Worm (Caenorhabditis elegans) whole organism, L1 larva: Measurements from ENCODE around the gene F11D11.12.

Experiments used
- aha-1 ChIP-seq: fragments of 150-350 bp; optimal IDR thresholded peaks from 2 replicates; lab custom pipeline; 2014; ENCODE audit warnings: missing biosample characterization, missing genetic modification characterization
- ceh-63 ChIP-seq: fragments of 200-800 bp; sonication (Bioruptor generic); optimal IDR thresholded peaks from 2 replicates; lab custom pipeline; 2018; ENCODE audit warnings: mild to moderate bottlenecking, missing genetic modification characterization, missing compliant biosample characterization
- ceh-88 ChIP-seq: fragments of 200-800 bp; sonication (Bioruptor generic); IDR thresholded peaks from 2 replicates; pipeline ENCODE4 v1.3.6; 2022; ENCODE audit warnings: missing genetic modification characterization, missing compliant biosample characterization
- dpl-1 ChIP-seq, 3 experiments: fragments of 150-350 bp in 2 of 3; sonication (generic microtip) in 1 of 3; optimal IDR thresholded peaks; 2 replicates each; lab custom pipeline; 2014 to 2017; ENCODE audit warnings: missing biosample characterization in 3 of 3, missing genetic modification characterization in 3 of 3, missing genetic modification reagents in 3 of 3
- dsc-1 ChIP-seq: sonication (generic microtip); optimal IDR thresholded peaks from 2 replicates; lab custom pipeline; 2016; ENCODE audit warnings: mild to moderate bottlenecking, missing genetic modification characterization, missing compliant biosample characterization
- efl-1 ChIP-seq, 4 experiments: fragments of 150-350 bp; optimal IDR thresholded peaks in 3 of 4; peaks in 1 of 4; 1 replicate in 1 of 4; 2 replicates in 3 of 4; lab custom pipeline; 2014; ENCODE audit warnings: missing biosample characterization in 2 of 4, missing genetic modification characterization in 2 of 4, missing genetic modification reagents in 2 of 4
- elt-2 ChIP-seq: sonication (generic microtip); optimal IDR thresholded peaks from 2 replicates; lab custom pipeline; 2016; ENCODE audit warnings: missing genetic modification characterization, mild to moderate bottlenecking, inconsistent platforms, missing compliant biosample characterization, missing genetic modification reagents
- fkh-8 ChIP-seq: sonication (generic microtip); optimal IDR thresholded peaks from 2 replicates; lab custom pipeline; 2016; ENCODE audit warnings: mild to moderate bottlenecking, missing genetic modification characterization, missing compliant biosample characterization
- fos-1 ChIP-seq: fragments of 150-350 bp; optimal IDR thresholded peaks from 2 replicates; lab custom pipeline; 2014; ENCODE audit warnings: missing biosample characterization, missing genetic modification characterization
- grh-1 ChIP-seq: fragments of 200-800 bp; sonication (Bioruptor generic); IDR thresholded peaks from 2 replicates; pipeline ENCODE4 v1.3.6; 2022; ENCODE audit warnings: missing genetic modification reagents, missing genetic modification characterization, missing compliant biosample characterization
- hlh-17 ChIP-seq: fragments of 200-800 bp; sonication (Bioruptor generic); optimal IDR thresholded peaks from 2 replicates; lab custom pipeline; 2018; ENCODE audit warnings: missing genetic modification characterization, mild to moderate bottlenecking, missing compliant biosample characterization, moderate library complexity, borderline replicate concordance
- hlh-4 ChIP-seq: sonication (generic microtip); optimal IDR thresholded peaks from 2 replicates; lab custom pipeline; 2016; ENCODE audit warnings: mild to moderate bottlenecking, missing genetic modification characterization, missing compliant biosample characterization
- hpl-2 ChIP-seq: fragments of 150-350 bp; optimal IDR thresholded peaks from 2 replicates; lab custom pipeline; 2014; ENCODE audit warnings: missing biosample characterization, missing genetic modification reagents, missing genetic modification characterization
- lin-14 ChIP-seq: fragments of 200-800 bp; sonication (Bioruptor generic); optimal IDR thresholded peaks from 2 replicates; lab custom pipeline; 2018; ENCODE audit warnings: mild to moderate bottlenecking, missing genetic modification characterization, moderate library complexity, missing compliant biosample characterization
- lin-35 ChIP-seq, 2 experiments: fragments of 150-350 bp; optimal IDR thresholded peaks; 2 replicates each; lab custom pipeline; 2014; ENCODE audit warnings: missing biosample characterization in 2 of 2, missing genetic modification characterization in 2 of 2, missing genetic modification reagents in 2 of 2
- lin-39 ChIP-seq: fragments of 150-350 bp; optimal IDR thresholded peaks from 2 replicates; lab custom pipeline; 2014; ENCODE audit warnings: missing biosample characterization, missing genetic modification reagents, missing genetic modification characterization
- mab-9 ChIP-seq: fragments of 200-800 bp; sonication (Bioruptor generic); IDR thresholded peaks from 2 replicates; pipeline ENCODE4 v1.3.6; 2022; ENCODE audit warnings: missing genetic modification reagents, missing genetic modification characterization, missing compliant biosample characterization
- mep-1 ChIP-seq: fragments of 150-350 bp; optimal IDR thresholded peaks from 2 replicates; lab custom pipeline; 2014; ENCODE audit warnings: missing biosample characterization, missing genetic modification characterization
- nhr-11 ChIP-seq: fragments of 150-350 bp; optimal IDR thresholded peaks from 2 replicates; lab custom pipeline; 2014; ENCODE audit warnings: missing biosample characterization, missing genetic modification characterization
- nhr-47 ChIP-seq: sonication (generic microtip); optimal IDR thresholded peaks from 2 replicates; lab custom pipeline; 2016; ENCODE audit warnings: mild to moderate bottlenecking, missing genetic modification characterization, moderate library complexity, missing compliant biosample characterization
- nhr-71 ChIP-seq: sonication (generic microtip); optimal IDR thresholded peaks from 2 replicates; lab custom pipeline; 2016; ENCODE audit warnings: mild to moderate bottlenecking, missing genetic modification characterization, moderate library complexity, missing compliant biosample characterization
- nhr-77 ChIP-seq: fragments of 150-350 bp; optimal IDR thresholded peaks from 2 replicates; lab custom pipeline; 2014; ENCODE audit warnings: missing biosample characterization, missing genetic modification characterization
- nhr-85 ChIP-seq: sonication (generic microtip); peaks from one replicate; lab custom pipeline; 2016; ENCODE audit warnings: missing genetic modification characterization, inconsistent platforms, missing compliant biosample characterization
- pax-3 ChIP-seq: fragments of 200-800 bp; sonication (Bioruptor generic); optimal IDR thresholded peaks from 2 replicates; lab custom pipeline; 2018; ENCODE audit warnings: mild to moderate bottlenecking, missing genetic modification characterization, moderate library complexity, missing compliant biosample characterization
- sox-4 ChIP-seq: sonication (generic microtip); optimal IDR thresholded peaks from 2 replicates; lab custom pipeline; 2016; ENCODE audit warnings: missing genetic modification characterization, missing compliant biosample characterization
- sptf-1 ChIP-seq: fragments of 150-350 bp; optimal IDR thresholded peaks from 2 replicates; lab custom pipeline; 2014; ENCODE audit warnings: missing biosample characterization, missing genetic modification characterization
- sup-37 ChIP-seq: fragments of 200-800 bp; sonication (Bioruptor generic); optimal IDR thresholded peaks from 2 replicates; lab custom pipeline; 2018; ENCODE audit warnings: mild to moderate bottlenecking, missing genetic modification characterization, missing compliant biosample characterization
- unc-62 ChIP-seq: fragments of 150-350 bp; optimal IDR thresholded peaks from 2 replicates; lab custom pipeline; 2014; ENCODE audit warnings: missing biosample characterization, missing genetic modification reagents, missing genetic modification characterization
- zag-1 ChIP-seq: fragments of 150-350 bp; optimal IDR thresholded peaks from 2 replicates; lab custom pipeline; 2014; ENCODE audit warnings: missing biosample characterization, missing genetic modification characterization
- zip-4 ChIP-seq: fragments of 200-800 bp; sonication (Bioruptor generic); optimal IDR thresholded peaks from 2 replicates; lab custom pipeline; 2018; ENCODE audit warnings: mild to moderate bottlenecking, missing genetic modification characterization, moderate library complexity, missing compliant biosample characterization

F11D11.12 gene

DNA sequence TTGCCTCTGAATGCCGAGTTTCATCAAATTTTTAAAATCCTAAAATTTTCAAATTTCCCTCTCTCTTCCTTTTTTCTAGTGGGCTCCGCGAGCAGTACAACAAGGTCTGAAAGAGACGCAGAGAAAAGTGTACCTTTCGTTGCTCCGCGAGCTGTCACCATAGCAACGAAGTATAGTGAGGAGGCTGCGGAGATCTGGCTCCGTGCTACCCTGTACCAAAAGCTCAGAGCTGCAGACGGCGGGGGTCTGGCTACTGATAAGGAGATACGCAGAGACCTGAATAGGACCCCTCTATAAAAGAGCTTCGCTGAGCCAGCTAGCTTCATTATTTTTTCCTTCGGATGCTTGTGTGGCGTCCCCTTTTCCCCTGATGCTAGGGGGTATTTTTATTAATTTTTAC lies 33.0 kb upstream of the F11D11.12 start, which contains the start of gene Y17D7B.10:
Gene Y17D7B.10, plus strand, starts transcription at position 243 of the 400 bp plus-strand sequence.
- no peak for TF ChIP-seq pax-3
- TF ChIP-seq hpl-2, result no peak
- TF ChIP-seq unc-62 (GFP tag; lab: Kevin White, UChicago), result no peak
- TF ChIP-seq dsc-1, result peak; percentile 25
- TF ChIP-seq efl-1 (optimal IDR thresholded peaks at IDR 0.05; lab: Kevin White, UChicago), result no peak
- TF ChIP-seq efl-1 (GFP tag; optimal IDR thresholded peaks at IDR 0.05 in 1 of 2; lab: Kevin White, UChicago), result peak in 1 of 2 experiments; percentile 89
- TF ChIP-seq sox-4 (tag; lab: Kevin White, UChicago), result peak; percentile 1
- TF ChIP-seq fkh-8 (tag; lab: Kevin White, UChicago), result peak; percentile 64
- TF ChIP-seq mep-1 (tag; lab: Kevin White, UChicago), result no peak
- peak; percentile 35 for TF ChIP-seq nhr-47
- no peak for TF ChIP-seq lin-35 (GFP tag; optimal IDR thresholded peaks at IDR 0.05; lab: Kevin White, UChicago)
- no peak for TF ChIP-seq sup-37

DNA sequence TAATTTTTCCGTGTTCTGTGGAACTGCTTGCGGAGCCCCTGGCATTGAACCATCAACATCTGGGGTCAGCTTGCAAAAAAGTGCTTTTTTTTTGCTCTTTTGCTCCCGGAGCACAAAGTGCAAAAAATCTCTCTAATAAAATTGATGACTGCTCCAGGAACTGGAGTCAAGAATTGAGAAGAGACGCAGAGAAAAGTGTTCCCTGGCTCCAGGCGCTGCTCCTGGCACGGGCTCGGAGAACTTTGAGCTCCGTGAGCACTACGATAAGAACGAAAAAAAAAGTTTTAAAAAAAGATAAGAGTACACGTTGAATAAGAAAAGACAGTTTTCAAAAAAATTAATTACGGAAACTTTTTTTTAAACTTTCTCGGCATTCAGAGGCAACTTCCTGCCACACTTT lies 32.3 kb upstream of the F11D11.12 start:
- no peak for TF ChIP-seq fos-1
- TF ChIP-seq dsc-1, result peak; percentile 31

DNA sequence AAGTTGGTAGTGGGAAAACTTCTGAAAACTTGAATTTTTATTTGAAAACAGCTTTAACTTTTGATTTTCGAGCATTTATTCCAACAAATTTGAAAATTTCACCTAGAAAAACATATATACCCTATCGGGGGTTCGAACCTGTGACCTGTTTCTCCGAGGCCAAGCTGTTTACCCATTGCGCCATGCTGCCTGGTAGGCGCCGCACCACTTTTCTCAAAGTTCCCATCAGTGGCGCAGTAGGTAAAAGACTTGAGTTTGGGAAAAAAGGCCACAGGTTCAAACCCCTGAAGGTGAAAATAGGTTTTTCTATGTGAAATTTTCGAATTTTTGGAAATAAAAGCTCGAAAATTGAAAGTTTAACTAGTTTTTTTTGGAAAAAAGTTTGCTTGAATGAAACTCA lies 30.1 kb upstream of the F11D11.12 start:
- TF ChIP-seq nhr-77 (tag; lab: Kevin White, UChicago) (no peak), dpl-1 (GFP tag; optimal IDR thresholded peaks at IDR 0.05; lab: Kevin White, UChicago) (no peak), ceh-88 (GFP tag; lab: Robert Waterston, UW) (no peak), lin-39 (tag; lab: Kevin White, UChicago) (no peak), hlh-17 (no peak), nhr-47 (no peak), elt-2 (no peak), lin-35 (GFP tag; optimal IDR thresholded peaks at IDR 0.05; lab: Kevin White, UChicago) (no peak), sup-37 (no peak), hlh-4 (tag; lab: Kevin White, UChicago) (no peak), lin-14 (GFP tag; lab: Kevin White, UChicago) (no peak), mab-9 (GFP tag; lab: Robert Waterston, UW) (no peak), zip-4 (GFP tag; lab: Kevin White, UChicago) (no peak), pax-3 (no peak), nhr-11 (tag; lab: Kevin White, UChicago) (no peak), grh-1 (no peak), aha-1 (no peak)
- TF ChIP-seq, all 84 proteins: peak for 0

DNA sequence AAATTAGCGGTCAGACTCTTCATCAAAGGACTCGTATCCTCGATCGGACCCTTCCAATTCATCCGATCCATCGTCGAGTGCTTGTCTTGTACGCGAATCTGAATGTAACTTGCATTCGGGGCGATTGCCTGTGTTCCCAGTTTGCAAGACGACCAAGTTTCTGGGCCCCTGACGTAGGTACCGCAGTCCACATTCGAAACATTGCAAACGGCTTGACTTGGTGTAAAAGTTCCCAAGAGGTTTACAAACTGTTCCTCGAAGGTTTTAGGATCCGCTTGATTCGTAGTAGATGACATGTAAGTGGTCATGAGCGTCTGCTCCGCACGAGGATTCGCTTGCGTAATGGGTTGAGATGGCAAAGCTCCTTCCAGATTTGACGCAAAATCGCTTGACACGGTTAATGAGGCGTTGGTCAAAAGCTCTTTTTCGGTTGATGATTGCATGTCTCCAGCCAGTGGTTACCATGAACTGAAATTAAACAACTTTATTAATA lies 25.8 kb upstream of the F11D11.12 start, which contains the start of gene Y17D7B.4:
Gene Y17D7B.4, minus strand, starts transcription at position 443 of the 493 bp plus-strand sequence.
- TF ChIP-seq nhr-85, result no peak

DNA sequence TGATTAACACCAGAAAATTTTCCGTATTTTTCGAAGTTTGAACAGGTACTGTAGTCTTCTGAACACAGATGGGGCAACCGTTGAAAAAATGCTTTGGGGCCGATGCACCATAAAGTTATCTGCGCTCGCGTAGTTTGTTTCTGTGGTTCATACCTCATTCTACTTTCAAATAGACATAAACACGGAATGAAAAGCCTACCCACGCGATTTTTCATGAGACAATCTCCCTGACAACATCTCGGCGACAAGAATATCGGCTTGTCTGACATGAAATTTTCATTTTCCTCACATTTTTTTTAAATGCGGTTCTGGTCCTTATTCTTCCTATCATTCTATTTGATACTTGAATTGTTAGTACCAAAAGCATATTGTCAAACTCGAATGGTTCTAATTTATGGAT lies 22.3 kb upstream of the F11D11.12 start, which contains the start of gene clec-257:
Gene clec-257, plus strand, starts transcription at position 301 of the 400 bp plus-strand sequence.
- TF ChIP-seq nhr-85 (peak; percentile 13), nhr-71 (no peak)

DNA sequence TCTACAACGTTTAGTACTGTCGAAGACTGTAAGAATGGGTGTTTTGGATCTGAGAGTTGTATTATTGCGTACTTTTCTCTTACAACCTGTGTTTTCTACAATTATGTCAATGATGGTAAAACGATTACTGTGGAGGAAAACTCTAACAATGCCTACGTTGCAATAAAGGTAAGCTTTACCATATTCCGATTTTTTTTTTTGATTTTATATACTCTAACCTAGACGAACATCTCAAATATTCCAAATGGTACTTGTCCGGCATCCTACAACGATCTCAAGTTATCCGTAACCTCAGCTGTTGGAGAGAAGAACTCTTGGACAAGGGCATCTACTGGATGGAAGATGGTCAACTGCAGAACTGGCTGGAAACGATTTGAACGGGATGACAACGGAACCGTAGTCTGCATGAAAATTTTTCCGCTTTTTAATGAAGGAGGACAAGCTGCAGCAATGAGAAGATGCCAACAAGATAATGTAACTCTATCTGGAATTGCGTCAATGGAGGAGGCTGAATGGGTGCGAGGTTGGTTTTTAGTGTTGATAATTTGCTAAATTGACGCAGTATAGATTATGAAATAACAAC lies 21.4 kb upstream of the F11D11.12 start:
- TF ChIP-seq zag-1 (no peak), ceh-63 (no peak), sptf-1 (tag; lab: Kevin White, UChicago) (no peak)
- TF ChIP-seq, all 84 proteins: peak for 0
